Fruit fly (Drosophila melanogaster): ENCODE measurements around the gene Ir94a.

DNA sequence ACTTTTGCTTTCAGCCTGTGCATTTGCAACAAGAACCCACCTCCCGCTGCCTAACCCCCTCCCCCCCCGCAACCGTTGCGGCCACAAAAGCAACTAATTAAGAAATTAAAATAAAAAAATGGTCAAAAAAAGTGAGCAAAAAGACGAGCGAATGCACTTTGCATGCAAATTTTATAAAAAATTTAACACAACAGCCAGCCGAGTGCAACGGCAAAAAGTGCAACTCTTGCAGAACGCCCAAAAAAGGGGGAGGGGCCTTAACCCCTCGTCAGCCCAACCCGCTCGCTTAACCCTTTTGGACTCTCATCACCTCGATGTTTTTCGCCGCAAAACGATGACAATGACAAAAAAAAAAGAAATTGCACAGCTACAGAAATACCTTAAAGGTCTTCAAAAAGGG lies 16.3 kb upstream of the Ir94a start:
- no peak for TF ChIP-seq CG15710 (tag; optimal IDR thresholded peaks at IDR 0.05)
- no peak for TF ChIP-seq CG34367 (tag; optimal IDR thresholded peaks at IDR 0.05)
- TF ChIP-seq CG10348 (GFP tag; IDR thresholded peaks at IDR 0.05): no peak
- TF ChIP-seq gl (tag; optimal IDR thresholded peaks at IDR 0.05): no peak
- no peak for TF ChIP-seq Ets98B (GFP tag; IDR thresholded peaks at IDR 0.05)
- no peak for TF ChIP-seq CG9948 (tag; optimal IDR thresholded peaks at IDR 0.05)
- no peak for TF ChIP-seq CG17806 (tag; optimal IDR thresholded peaks at IDR 0.05)
- TF ChIP-seq CG14655 (GFP tag; optimal IDR thresholded peaks at IDR 0.05): no peak
- TF ChIP-seq Pif1A (GFP tag; optimal IDR thresholded peaks at IDR 0.05): no peak
- TF ChIP-seq Snoo (tag; optimal IDR thresholded peaks at IDR 0.05): no peak
- no peak for TF ChIP-seq CG32121 (GFP tag; IDR thresholded peaks at IDR 0.05)
